Worm (Caenorhabditis elegans) whole organism, mixed stage, embryonic: ENCODE measurements around the gene C45B2.8.

Experiments
- hlh-1 ChIP-seq: fragments of 150-350 bp; optimal IDR thresholded peaks from 2 replicates; lab custom pipeline; 2014; ENCODE audit warnings: missing biosample characterization, missing genetic modification reagents, missing genetic modification characterization
- lsy-2 ChIP-seq: fragments of 150-350 bp; optimal IDR thresholded peaks from 2 replicates; lab custom pipeline; 2014; ENCODE audit warnings: missing biosample characterization, missing genetic modification characterization
- mab-5 ChIP-seq: fragments of 150-350 bp; optimal IDR thresholded peaks from 2 replicates; lab custom pipeline; 2014; ENCODE audit warnings: missing biosample characterization, missing genetic modification characterization
- mep-1 ChIP-seq: fragments of 150-350 bp; optimal IDR thresholded peaks from 2 replicates; lab custom pipeline; 2017; ENCODE audit warnings: missing biosample characterization, missing genetic modification reagents, missing genetic modification characterization, inconsistent platforms
- nhr-76 ChIP-seq: sonication (generic microtip); optimal IDR thresholded peaks from 2 replicates; lab custom pipeline; 2017; ENCODE audit warnings: missing biosample characterization, missing genetic modification characterization
- snpc-4 ChIP-seq: fragments of 150-350 bp; optimal IDR thresholded peaks from 2 replicates; lab custom pipeline; 2014; ENCODE audit warnings: missing biosample characterization, missing genetic modification characterization
- zip-8 ChIP-seq: fragments of 150-350 bp; optimal IDR thresholded peaks from 2 replicates; lab custom pipeline; 2014; ENCODE audit warnings: missing biosample characterization, missing genetic modification characterization

DNA sequence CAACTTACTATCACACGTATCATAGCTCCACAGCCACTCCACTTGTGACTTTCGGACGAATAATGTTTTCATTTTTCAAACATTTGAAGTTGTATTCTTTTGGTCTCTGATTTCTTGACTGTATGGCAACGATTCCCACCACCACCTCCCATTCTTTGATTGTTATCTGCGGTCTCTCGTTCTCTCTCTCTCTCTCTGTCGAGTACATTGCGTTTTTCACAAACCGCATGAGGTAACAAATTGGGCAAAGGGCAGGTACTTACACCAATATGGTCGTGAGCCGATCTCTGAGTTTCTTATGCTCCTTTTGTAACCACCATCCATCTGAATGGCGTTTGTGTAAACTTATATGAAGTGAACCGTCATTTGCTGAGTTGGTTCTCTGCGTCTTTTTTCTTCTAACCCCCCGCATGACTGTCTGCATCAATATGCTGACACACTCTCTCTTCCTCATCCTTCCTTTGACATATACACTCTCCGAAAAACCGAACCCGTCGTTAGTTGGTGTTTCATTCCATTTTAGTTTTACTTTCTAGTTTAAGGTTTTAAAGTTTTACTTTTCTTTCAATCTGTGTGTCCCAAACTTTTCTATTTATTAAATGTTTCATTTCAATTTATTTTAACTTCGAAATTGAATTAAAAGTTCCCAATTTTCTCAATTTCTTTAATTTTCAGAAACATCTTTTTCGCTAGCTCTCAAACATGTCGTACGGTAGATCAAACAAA is 30.0 kb upstream of the C45B2.8 start, which contains the start of gene gln-1:
- no peak for TF ChIP-seq lsy-2 (tag; lab: Kevin White, UChicago)
- no peak for TF ChIP-seq snpc-4 (tag; lab: Kevin White, UChicago)
- TF ChIP-seq nhr-76 (tag; lab: Kevin White, UChicago), result no peak
- TF ChIP-seq zip-8, result no peak
- no peak for TF ChIP-seq hlh-1 (tag; lab: Kevin White, UChicago)
- TF ChIP-seq mab-5 (tag; lab: Kevin White, UChicago), result no peak
- no peak for TF ChIP-seq mep-1 (tag; lab: Kevin White, UChicago)
